Fruit fly (Drosophila melanogaster) S2 (cell line): Measurements from ENCODE around the gene CG43246.

Source experiments
- CG8478 ChIP-seq: fragments of >200 bp; optimal IDR thresholded peaks from 2 replicates; lab custom pipeline; 2018
- CTCF ChIP-seq, 2 experiments: fragments of >200 bp; optimal IDR thresholded peaks; 2 replicates each; lab custom pipeline; 2018

CG43246 gene

dm6 chr3L:14558947-14559509 lies 22.6 kb downstream of the CG43246 start:
- TF ChIP-seq CG8478 (lab: Kevin White, UChicago), result no peak
- no peak for TF ChIP-seq CTCF (optimal IDR thresholded peaks at IDR 0.05; lab: Kevin White, UChicago)

dm6 chr3L:14559659-14560058 lies 23.2 kb downstream of the CG43246 start, which contains the start of gene CG34039:
TSS of gene CG34039 (plus strand) at chr3L:14560000.
- TF ChIP-seq CG8478 (lab: Kevin White, UChicago) (no peak), CTCF (optimal IDR thresholded peaks at IDR 0.05; lab: Kevin White, UChicago) (no peak)

dm6 chr3L:14560664-14561063 lies 24.2 kb downstream of the CG43246 start, which contains the start of gene Lk:
TSS of gene Lk (minus strand) at chr3L:14560764.
- no peak for TF ChIP-seq CTCF (optimal IDR thresholded peaks at IDR 0.05; lab: Kevin White, UChicago)
- TF ChIP-seq CG8478 (lab: Kevin White, UChicago), result no peak

dm6 chr3L:14562672-14563071 lies 26.2 kb downstream of the CG43246 start:
- TF ChIP-seq CG8478 (lab: Kevin White, UChicago) (no peak), CTCF (optimal IDR thresholded peaks at IDR 0.05; lab: Kevin White, UChicago) (peak; percentile 94)

- TF ChIP-seq CG8478 (lab: Kevin White, UChicago), result no peak
- peak; percentile 22 to 50 for TF ChIP-seq CTCF (optimal IDR thresholded peaks at IDR 0.05; lab: Kevin White, UChicago)
Measured at dm6 chr3L:14563461-14563860, 27.0 kb downstream of the CG43246 start.

- TF ChIP-seq CG8478 (lab: Kevin White, UChicago), result no peak
- no peak for TF ChIP-seq CTCF (optimal IDR thresholded peaks at IDR 0.05; lab: Kevin White, UChicago)
Measured at dm6 chr3L:14564404-14564803, 28.0 kb downstream of the CG43246 start.

- TF ChIP-seq CTCF (optimal IDR thresholded peaks at IDR 0.05; lab: Kevin White, UChicago) (no peak), CG8478 (lab: Kevin White, UChicago) (no peak)
Measured at dm6 chr3L:14565134-14565587, 28.7 kb downstream of the CG43246 start.

dm6 chr3L:14567140-14567539 lies 30.7 kb downstream of the CG43246 start, which contains the start of gene CG42758:
TSS of gene CG42758 (plus strand) at chr3L:14567440.
- no peak for TF ChIP-seq CTCF (optimal IDR thresholded peaks at IDR 0.05; lab: Kevin White, UChicago)
- TF ChIP-seq CG8478 (lab: Kevin White, UChicago), result no peak

- TF ChIP-seq CG8478 (lab: Kevin White, UChicago) (no peak), CTCF (optimal IDR thresholded peaks at IDR 0.05; lab: Kevin White, UChicago) (no peak)
Measured at dm6 chr3L:14569620-14570537, 33.4 kb downstream of the CG43246 start.

dm6 chr3L:14574649-14575048 lies 38.2 kb downstream of the CG43246 start:
- TF ChIP-seq CG8478 (lab: Kevin White, UChicago) (no peak), CTCF (optimal IDR thresholded peaks at IDR 0.05; lab: Kevin White, UChicago) (no peak)

dm6 chr3L:14575974-14576373 lies 39.5 kb downstream of the CG43246 start:
- TF ChIP-seq CTCF (optimal IDR thresholded peaks at IDR 0.05; lab: Kevin White, UChicago) (no peak), CG8478 (lab: Kevin White, UChicago) (no peak)

dm6 chr3L:14578896-14579295 lies 42.5 kb downstream of the CG43246 start:
- TF ChIP-seq CTCF (optimal IDR thresholded peaks at IDR 0.05; lab: Kevin White, UChicago), result peak in 1 of 2 experiments; percentile 37
- TF ChIP-seq CG8478 (lab: Kevin White, UChicago), result no peak

dm6 chr3L:14580294-14580693 lies 43.9 kb downstream of the CG43246 start:
- TF ChIP-seq CTCF (optimal IDR thresholded peaks at IDR 0.05; lab: Kevin White, UChicago) (no peak), CG8478 (lab: Kevin White, UChicago) (no peak)

- TF ChIP-seq CTCF (optimal IDR thresholded peaks at IDR 0.05; lab: Kevin White, UChicago) (no peak), CG8478 (lab: Kevin White, UChicago) (no peak)
Measured at dm6 chr3L:14582736-14583135, 46.3 kb downstream of the CG43246 start.

- no peak for TF ChIP-seq CTCF (optimal IDR thresholded peaks at IDR 0.05; lab: Kevin White, UChicago)
- TF ChIP-seq CG8478 (lab: Kevin White, UChicago), result no peak
Measured at dm6 chr3L:14583803-14584202, 47.4 kb downstream of the CG43246 start.
